Worm (Caenorhabditis elegans) whole organism, L4 larva: Measurements from ENCODE around the gene B0034.4.

Source experiments
- F49E8.2 ChIP-seq: sonication (generic microtip); optimal IDR thresholded peaks from 2 replicates; lab custom pipeline; 2016; ENCODE audit warnings: missing compliant biosample characterization, mild to moderate bottlenecking, missing genetic modification characterization, borderline replicate concordance
- R02D3.7 ChIP-seq: fragments of 150-350 bp; sonication (generic microtip); optimal IDR thresholded peaks from 3 replicates; lab custom pipeline; 2014; ENCODE audit warnings: missing biosample characterization, missing genetic modification characterization
- T20F7.1 ChIP-seq: fragments of 200-800 bp; sonication (Bioruptor generic); optimal IDR thresholded peaks from 2 replicates; lab custom pipeline; 2018; ENCODE audit warnings: mild to moderate bottlenecking, missing genetic modification characterization, missing compliant biosample characterization
- Y5F2A.4 ChIP-seq: fragments of 200-800 bp; sonication (Bioruptor generic); optimal IDR thresholded peaks from 2 replicates; lab custom pipeline; 2018; ENCODE audit warnings: mild to moderate bottlenecking, missing genetic modification characterization, missing compliant biosample characterization
- ama-1 ChIP-seq: fragments of 150-350 bp; optimal IDR thresholded peaks from 2 replicates; lab custom pipeline; 2014; ENCODE audit warnings: inconsistent platforms, mixed read lengths
- ceh-28 ChIP-seq: fragments of 150-350 bp; optimal IDR thresholded peaks from 2 replicates; lab custom pipeline; 2014; ENCODE audit warnings: missing biosample characterization, missing genetic modification reagents, missing genetic modification characterization
- ceh-44 ChIP-seq: fragments of 200-800 bp; sonication (Bioruptor generic); IDR thresholded peaks from 2 replicates; pipeline ENCODE4 v1.3.6; 2022; ENCODE audit warnings: missing genetic modification reagents, missing genetic modification characterization, missing compliant biosample characterization
- ceh-62 ChIP-seq: sonication (generic microtip); optimal IDR thresholded peaks from 2 replicates; lab custom pipeline; 2017; ENCODE audit warnings: missing biosample characterization, missing genetic modification characterization
- dve-1 ChIP-seq: sonication (generic microtip); optimal IDR thresholded peaks from 2 replicates; lab custom pipeline; 2017; ENCODE audit warnings: antibody characterized with exemption, mild to moderate bottlenecking, missing genetic modification characterization, missing compliant biosample characterization; ENCODE audit not compliant: insufficient read depth
- fkh-10 ChIP-seq: fragments of 150-350 bp; optimal IDR thresholded peaks from 2 replicates; lab custom pipeline; 2014; ENCODE audit warnings: missing biosample characterization, missing genetic modification reagents, missing genetic modification characterization
- fos-1 ChIP-seq: fragments of 150-350 bp; optimal IDR thresholded peaks from 2 replicates; lab custom pipeline; 2014; ENCODE audit warnings: missing biosample characterization, missing genetic modification characterization
- gei-8 ChIP-seq: fragments of 200-800 bp; sonication (Bioruptor generic); optimal IDR thresholded peaks from 2 replicates; lab custom pipeline; 2018; ENCODE audit warnings: mild to moderate bottlenecking, missing genetic modification characterization, missing compliant biosample characterization
- hlh-11 ChIP-seq: fragments of 200-800 bp; sonication (Bioruptor generic); optimal IDR thresholded peaks from 2 replicates; lab custom pipeline; 2018; ENCODE audit warnings: mild to moderate bottlenecking, missing genetic modification characterization, missing compliant biosample characterization
- hlh-30 ChIP-seq: sonication (generic microtip); optimal IDR thresholded peaks from 2 replicates; lab custom pipeline; 2017; ENCODE audit warnings: antibody characterized with exemption, mild to moderate bottlenecking, missing genetic modification characterization, missing compliant biosample characterization; ENCODE audit not compliant: insufficient read depth
- jun-1 ChIP-seq: fragments of 150-350 bp; optimal IDR thresholded peaks from 2 replicates; lab custom pipeline; 2014; ENCODE audit warnings: missing biosample characterization, missing genetic modification reagents, missing genetic modification characterization
- lim-7 ChIP-seq: fragments of 200-800 bp; sonication (Bioruptor generic); IDR thresholded peaks from 2 replicates; pipeline ENCODE4 v1.3.6; 2022; ENCODE audit warnings: missing genetic modification characterization, missing compliant biosample characterization
- lin-1 ChIP-seq: fragments of 200-800 bp; sonication (Bioruptor generic); IDR thresholded peaks from 2 replicates; pipeline ENCODE4 v1.3.6; 2022; ENCODE audit warnings: missing genetic modification reagents, missing genetic modification characterization, missing compliant biosample characterization
- lin-15B ChIP-seq: fragments of 150-350 bp; sonication (generic microtip); optimal IDR thresholded peaks from 3 replicates; lab custom pipeline; 2014; ENCODE audit warnings: missing biosample characterization, missing genetic modification characterization
- lin-38 ChIP-seq: fragments of 200-800 bp; sonication (Bioruptor generic); IDR thresholded peaks from 2 replicates; pipeline ENCODE4 v1.3.6; 2022; ENCODE audit warnings: missing genetic modification reagents, missing genetic modification characterization, missing compliant biosample characterization
- lin-39 ChIP-seq: fragments of 150-350 bp; optimal IDR thresholded peaks from 2 replicates; lab custom pipeline; 2014; ENCODE audit warnings: missing biosample characterization, missing genetic modification reagents, missing genetic modification characterization
- mes-2 ChIP-seq: sonication (generic microtip); optimal IDR thresholded peaks from 2 replicates; lab custom pipeline; 2016; ENCODE audit warnings: missing genotype, mild to moderate bottlenecking, missing genetic modification characterization, missing compliant biosample characterization; ENCODE audit not compliant: poor library complexity, severe bottlenecking
- mxl-2 ChIP-seq: fragments of 200-800 bp; sonication (Bioruptor generic); conservative IDR thresholded peaks from 2 replicates; pipeline ENCODE4 v1.3.6; 2022; ENCODE audit warnings: missing genetic modification reagents, missing genetic modification characterization, missing compliant biosample characterization
- mxl-3 ChIP-seq: fragments of 200-800 bp; sonication (Bioruptor generic); optimal IDR thresholded peaks from 2 replicates; lab custom pipeline; 2018; ENCODE audit warnings: mild to moderate bottlenecking, missing genetic modification characterization, missing compliant biosample characterization
- nhr-102 ChIP-seq: sonication (generic microtip); optimal IDR thresholded peaks from 2 replicates; lab custom pipeline; 2016; ENCODE audit warnings: mild to moderate bottlenecking, missing genetic modification characterization, moderate library complexity, missing compliant biosample characterization
- pha-4 ChIP-seq, 2 experiments: fragments of 150-350 bp in 1 of 2; fragments of 200-800 bp in 1 of 2; sonication (Bioruptor generic) in 1 of 2; IDR thresholded peaks in 1 of 2; optimal IDR thresholded peaks in 1 of 2; 2 replicates each; pipeline versions ENCODE4 v1.3.6 to Lab custom; 2014 to 2022; ENCODE audit warnings: missing genetic modification characterization in 2 of 2, missing genetic modification reagents in 2 of 2, missing biosample characterization in 1 of 2, missing compliant biosample characterization in 1 of 2
- sdz-12 ChIP-seq: fragments of 200-800 bp; sonication (Bioruptor generic); optimal IDR thresholded peaks from 2 replicates; lab custom pipeline; 2018; ENCODE audit warnings: mild to moderate bottlenecking, missing genetic modification characterization, missing compliant biosample characterization
- skn-1 ChIP-seq: fragments of 150-350 bp; optimal IDR thresholded peaks from 2 replicates; lab custom pipeline; 2014; ENCODE audit warnings: missing biosample characterization, missing genetic modification characterization
- tag-97 ChIP-seq: fragments of 200-800 bp; sonication (Bioruptor generic); IDR thresholded peaks from 2 replicates; pipeline ENCODE4 v1.3.6; 2022; ENCODE audit warnings: missing genetic modification characterization, missing compliant biosample characterization
- tra-1 ChIP-seq: fragments of 200-800 bp; sonication (Bioruptor generic); IDR thresholded peaks from 2 replicates; pipeline ENCODE4 v1.3.6; 2022; ENCODE audit warnings: missing genetic modification reagents, missing genetic modification characterization, missing compliant biosample characterization
- unc-62 ChIP-seq, 3 experiments: fragments of 150-350 bp in 1 of 3; sonication (generic microtip); optimal IDR thresholded peaks in 2 of 3; peaks in 1 of 3; 1 replicate in 1 of 3; 2 replicates in 2 of 3; lab custom pipeline; 2014 to 2017; ENCODE audit warnings: missing biosample characterization in 3 of 3, missing genetic modification characterization in 3 of 3, missing genetic modification reagents in 3 of 3, missing genotype in 1 of 3
- zag-1 ChIP-seq: fragments of 150-350 bp; optimal IDR thresholded peaks from 2 replicates; lab custom pipeline; 2014; ENCODE audit warnings: missing biosample characterization, missing genetic modification characterization
- zfp-2 ChIP-seq: sonication (generic microtip); optimal IDR thresholded peaks from 2 replicates; lab custom pipeline; 2016; ENCODE audit warnings: mild to moderate bottlenecking, missing genetic modification characterization, missing compliant biosample characterization
- zip-11 ChIP-seq: fragments of 200-800 bp; sonication (Bioruptor generic); IDR thresholded peaks from 2 replicates; pipeline ENCODE4 v1.3.6; 2022; ENCODE audit warnings: missing genetic modification characterization, missing compliant biosample characterization

Gene B0034.4

DNA sequence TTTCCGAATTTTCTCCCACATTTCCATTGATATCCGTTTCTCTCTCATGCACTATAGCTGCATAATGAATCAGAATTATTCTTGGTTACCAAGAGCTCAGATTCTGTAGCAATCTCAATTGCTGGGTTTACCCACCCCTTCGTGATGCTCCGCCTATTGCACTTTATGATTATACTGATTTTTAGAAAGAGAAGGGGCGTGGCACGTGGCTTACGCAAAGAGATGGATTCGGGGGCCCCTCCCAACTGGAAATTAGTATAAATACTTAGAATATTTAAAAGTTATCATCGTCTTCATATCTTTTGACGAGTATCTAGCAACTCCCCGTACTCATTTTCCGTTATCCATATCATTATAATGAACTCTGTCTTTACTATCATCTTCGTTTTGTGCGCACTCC, 30.8 kb upstream of the B0034.4 start, which contains the start of gene ins-6 (continued):
- TF ChIP-seq fos-1 (no peak), ceh-28 (tag; lab: Kevin White, UChicago) (no peak)

DNA sequence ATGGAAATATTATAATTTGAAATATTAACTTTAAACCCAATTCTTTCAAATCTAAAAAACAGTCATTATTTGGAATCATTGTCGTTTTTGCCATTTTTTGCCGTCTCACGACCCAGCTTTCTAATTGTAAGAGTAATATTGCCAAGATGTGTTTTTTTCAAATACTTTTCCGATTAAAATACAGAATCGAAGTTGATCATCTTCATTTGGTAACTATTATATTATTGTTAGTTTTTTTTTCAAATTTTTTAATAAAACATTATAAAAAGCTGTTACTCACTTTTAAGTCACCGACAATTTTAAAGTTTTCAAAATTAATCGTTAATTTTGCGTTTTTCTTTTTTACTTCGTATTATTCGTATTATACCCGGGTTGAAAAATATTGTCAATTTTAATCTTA, 27.9 kb upstream of the B0034.4 start, which contains the start of gene ins-5:
TSS of gene ins-5 (plus strand) at position 301 of the 400 bp plus-strand sequence.
- TF ChIP-seq tag-97 (GFP tag; lab: Robert Waterston, UW) (no peak), R02D3.7 (tag; lab: Kevin White, UChicago) (no peak)

DNA sequence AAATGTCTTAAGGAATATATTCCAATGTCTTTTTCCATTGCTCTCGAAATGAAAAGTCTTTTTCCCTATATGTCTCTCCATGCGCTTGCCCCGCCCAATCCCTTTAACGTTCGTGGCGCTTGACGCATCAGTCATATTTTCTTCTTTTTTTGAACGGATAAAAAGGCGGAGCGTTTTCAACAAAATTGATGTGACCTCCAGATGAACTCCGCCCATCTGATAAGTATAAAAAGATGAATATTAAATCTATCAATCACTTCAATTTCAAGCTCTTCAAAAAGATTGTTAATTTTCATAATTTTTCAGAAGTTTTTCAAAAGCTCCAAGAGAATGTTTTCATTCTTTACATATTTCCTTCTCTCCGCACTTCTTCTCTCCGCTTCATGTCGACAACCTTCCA, 26.7 kb upstream of the B0034.4 start, which contains the start of gene ins-4:
TSS of gene ins-4 (plus strand) at position 301 of the 400 bp plus-strand sequence.
- TF ChIP-seq ceh-44: no peak
- no peak for TF ChIP-seq skn-1 (tag; lab: Kevin White, UChicago)
- TF ChIP-seq zfp-2 (tag; lab: Kevin White, UChicago): no peak
- TF ChIP-seq zip-11: no peak
- TF ChIP-seq lin-39: no peak
- TF ChIP-seq mxl-3 (GFP tag; lab: Kevin White, UChicago): no peak
- TF ChIP-seq nhr-102 (tag; lab: Kevin White, UChicago): no peak
- TF ChIP-seq tag-97 (GFP tag; lab: Robert Waterston, UW): no peak
- no peak for TF ChIP-seq jun-1
- TF ChIP-seq hlh-30: no peak
- no peak for TF ChIP-seq Y5F2A.4
- no peak for TF ChIP-seq lin-1 (GFP tag; lab: Robert Waterston, UW)
- TF ChIP-seq unc-62 (GFP tag; optimal IDR thresholded peaks at IDR 0.05 in 1 of 2; lab: Kevin White, UChicago): no peak
- TF ChIP-seq unc-62 (tag; optimal IDR thresholded peaks at IDR 0.05; lab: Kevin White, UChicago): no peak
- TF ChIP-seq dve-1 (tag; lab: Kevin White, UChicago): no peak
- TF ChIP-seq gei-8 (GFP tag; lab: Kevin White, UChicago): no peak
- no peak for TF ChIP-seq lin-38 (GFP tag; lab: Robert Waterston, UW)

DNA sequence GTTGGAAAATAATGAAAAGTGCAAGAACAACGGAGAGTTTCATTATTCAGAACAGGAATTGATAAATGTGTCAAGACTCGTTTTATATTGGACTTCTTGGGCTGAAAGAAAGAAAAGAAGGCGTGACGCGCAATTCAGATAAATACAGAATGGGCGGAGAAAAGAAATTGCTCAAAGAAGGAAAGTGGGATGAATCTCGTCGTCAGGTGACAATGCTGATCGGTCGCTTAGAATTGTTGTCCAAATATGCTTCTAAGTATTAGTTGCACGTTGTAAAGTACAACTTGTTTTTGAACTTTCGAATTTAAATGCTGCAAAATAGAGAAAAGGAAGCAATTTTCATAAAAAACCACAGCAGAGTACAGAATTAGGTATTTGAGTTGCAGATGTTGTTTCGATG, 21.3 kb upstream of the B0034.4 start, which contains the start of gene ins-3:
TSS of gene ins-3 (minus strand) at position 101 of the 400 bp plus-strand sequence.
- no peak for TF ChIP-seq zag-1 (tag; lab: Kevin White, UChicago)
- TF ChIP-seq jun-1: no peak
- TF ChIP-seq lim-7 (GFP tag; lab: Robert Waterston, UW): no peak
- TF ChIP-seq hlh-11 (tag; lab: Kevin White, UChicago): no peak

DNA sequence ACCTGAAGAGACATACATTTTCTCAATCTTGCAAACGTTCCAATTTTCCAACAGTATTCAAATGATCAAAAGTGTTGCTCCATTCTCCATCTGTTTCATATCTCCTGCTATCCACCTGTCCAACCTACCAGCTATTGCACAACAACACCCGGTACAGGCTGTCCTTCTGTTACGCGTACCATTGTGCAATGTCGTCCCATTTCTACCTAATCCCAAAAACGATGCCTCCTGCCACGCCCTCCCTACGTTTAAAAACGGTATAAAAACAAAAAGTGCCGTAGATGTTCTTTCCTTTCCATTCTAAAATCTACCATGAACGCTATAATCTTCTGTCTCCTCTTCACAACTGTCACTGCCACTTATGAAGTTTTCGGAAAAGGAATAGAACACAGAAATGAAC, 18.9 kb upstream of the B0034.4 start, which contains the start of gene ins-2:
TSS of gene ins-2 (plus strand) at position 301 of the 400 bp plus-strand sequence.
- TF ChIP-seq tra-1: no peak
- TF ChIP-seq fkh-10: no peak
- no peak for TF ChIP-seq sdz-12 (GFP tag; lab: Kevin White, UChicago)
- TF ChIP-seq lin-15B (tag; lab: Kevin White, UChicago): no peak
- no peak for TF ChIP-seq lin-39
- no peak for TF ChIP-seq R02D3.7 (tag; lab: Kevin White, UChicago)
- TF ChIP-seq unc-62 (GFP tag; optimal IDR thresholded peaks at IDR 0.05 in 1 of 2; lab: Kevin White, UChicago): peak in 1 of 2 experiments; percentile 80
- no peak for TF ChIP-seq unc-62 (tag; optimal IDR thresholded peaks at IDR 0.05; lab: Kevin White, UChicago)

DNA sequence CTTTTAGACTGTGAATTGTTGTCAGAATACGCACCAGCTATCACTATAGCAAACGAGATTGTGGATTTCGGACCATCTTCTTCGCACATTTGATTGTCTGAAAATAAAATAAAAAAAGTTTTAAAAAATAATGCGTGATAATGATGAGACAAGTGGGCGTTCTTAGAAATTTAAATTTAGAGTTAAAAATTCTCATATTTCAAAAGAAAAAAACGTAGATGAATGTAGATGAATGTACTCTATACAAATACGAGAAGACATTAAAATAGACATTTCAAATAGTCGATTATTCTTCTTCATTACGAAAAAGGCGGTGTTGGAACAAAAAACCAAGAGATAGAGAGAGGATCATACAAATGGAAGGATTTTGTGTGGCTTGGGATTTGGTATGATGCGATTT, 5.5 kb upstream of the B0034.4 start, which contains the start of gene B0034.5:
TSS of gene B0034.5 (minus strand) at position 101 of the 400 bp plus-strand sequence.
- no peak for TF ChIP-seq ama-1 (lab: Kevin White, UChicago)

DNA sequence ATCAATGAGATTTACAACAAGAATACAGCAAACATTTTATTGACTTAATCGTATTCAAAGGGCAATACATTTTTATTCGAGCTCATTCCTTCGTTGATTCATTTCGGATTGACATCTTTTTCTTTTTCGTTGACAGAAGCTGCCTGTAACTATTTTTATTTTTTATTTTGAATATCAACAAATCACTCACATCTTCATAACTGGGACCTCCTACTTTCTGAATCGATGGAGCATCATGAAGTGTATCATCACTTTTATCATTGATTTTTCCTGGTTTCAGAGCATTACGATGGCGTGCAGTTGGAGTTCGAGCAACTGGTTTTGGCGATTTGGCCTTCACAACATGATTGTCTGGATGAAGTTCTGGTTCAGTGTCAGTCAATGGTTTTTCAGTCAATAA, 1.3 kb downstream of the B0034.4 start, which contains the start of gene B0034.1:
TSS of gene B0034.1 (plus strand) at position 301 of the 400 bp plus-strand sequence.
- no peak for TF ChIP-seq mes-2 (tag; lab: Kevin White, UChicago)
- TF ChIP-seq ceh-62 (tag; lab: Kevin White, UChicago): no peak
- no peak for TF ChIP-seq nhr-102 (tag; lab: Kevin White, UChicago)
- no peak for TF ChIP-seq mxl-2 (GFP tag; lab: Robert Waterston, UW)
- TF ChIP-seq R02D3.7 (tag; lab: Kevin White, UChicago): no peak
- no peak for TF ChIP-seq T20F7.1 (GFP tag; lab: Kevin White, UChicago)
- TF ChIP-seq ceh-44: no peak
- no peak for TF ChIP-seq pha-4 (GFP tag; IDR thresholded peaks at IDR 0.05; lab: Robert Waterston, UW)
- TF ChIP-seq pha-4 (tag; optimal IDR thresholded peaks at IDR 0.05; lab: Kevin White, UChicago): no peak
- TF ChIP-seq F49E8.2 (tag; lab: Kevin White, UChicago): no peak
